Worm (Caenorhabditis elegans) whole organism, early embryonic: ENCODE results near the gene K10D2.8.

ENCODE experiments used
- B0310.2 ChIP-seq: sonication (generic microtip); optimal IDR thresholded peaks from 2 replicates; lab custom pipeline; 2016; ENCODE audit warnings: mild to moderate bottlenecking, missing genetic modification characterization, missing compliant biosample characterization
- F13C5.2 ChIP-seq: sonication (generic microtip); optimal IDR thresholded peaks from 2 replicates; lab custom pipeline; 2017; ENCODE audit warnings: mild to moderate bottlenecking, missing genetic modification characterization, inconsistent platforms, missing compliant biosample characterization
- ama-1 ChIP-seq: fragments of 150-350 bp; optimal IDR thresholded peaks from 2 replicates; lab custom pipeline; 2014
- ceh-36 ChIP-seq: sonication (generic microtip); optimal IDR thresholded peaks from 2 replicates; lab custom pipeline; 2016; ENCODE audit warnings: missing genetic modification characterization, inconsistent platforms, missing compliant biosample characterization
- ets-7 ChIP-seq: sonication (generic microtip); optimal IDR thresholded peaks from 2 replicates; lab custom pipeline; 2016; ENCODE audit warnings: missing genotype, missing genetic modification characterization, missing compliant biosample characterization
- flt-1 ChIP-seq: fragments of 200-800 bp; sonication (Bioruptor generic); IDR thresholded peaks from 2 replicates; pipeline ENCODE4 v1.3.6; 2022; ENCODE audit warnings: missing genetic modification characterization, missing compliant biosample characterization
- hmbx-1 ChIP-seq: sonication (generic microtip); optimal IDR thresholded peaks from 2 replicates; lab custom pipeline; 2016; ENCODE audit warnings: mild to moderate bottlenecking, missing genetic modification characterization, missing compliant biosample characterization
- hmg-4 ChIP-seq: fragments of 200-800 bp; sonication (Bioruptor generic); optimal IDR thresholded peaks from 2 replicates; lab custom pipeline; 2018; ENCODE audit warnings: mild to moderate bottlenecking, missing genetic modification characterization, missing compliant biosample characterization
- hnd-1 ChIP-seq: sonication (generic microtip); optimal IDR thresholded peaks from 2 replicates; lab custom pipeline; 2016; ENCODE audit warnings: missing genetic modification characterization, missing compliant biosample characterization
- pes-1 ChIP-seq: fragments of 200-800 bp; sonication (Bioruptor generic); IDR thresholded peaks from 2 replicates; pipeline ENCODE4 v1.3.6; 2022; ENCODE audit warnings: missing genetic modification reagents, missing genetic modification characterization, missing compliant biosample characterization
- scrt-1 ChIP-seq: fragments of 200-800 bp; sonication (Bioruptor generic); IDR thresholded peaks from 2 replicates; pipeline ENCODE4 v1.3.6; 2022; ENCODE audit warnings: missing genetic modification characterization, missing compliant biosample characterization
- sea-1 ChIP-seq: fragments of 200-800 bp; sonication (Bioruptor generic); conservative IDR thresholded peaks from 2 replicates; pipeline ENCODE4 v1.3.6; 2022; ENCODE audit warnings: missing genetic modification characterization, missing compliant biosample characterization
- tbx-37 ChIP-seq: fragments of 200-800 bp; sonication (Bioruptor generic); conservative IDR thresholded peaks from 2 replicates; pipeline ENCODE4 v1.3.6; 2022; ENCODE audit warnings: missing genetic modification reagents, missing genetic modification characterization, missing compliant biosample characterization
- tra-4 ChIP-seq: sonication (generic microtip); optimal IDR thresholded peaks from 2 replicates; lab custom pipeline; 2017; ENCODE audit warnings: missing genetic modification characterization, missing compliant biosample characterization

DNA sequence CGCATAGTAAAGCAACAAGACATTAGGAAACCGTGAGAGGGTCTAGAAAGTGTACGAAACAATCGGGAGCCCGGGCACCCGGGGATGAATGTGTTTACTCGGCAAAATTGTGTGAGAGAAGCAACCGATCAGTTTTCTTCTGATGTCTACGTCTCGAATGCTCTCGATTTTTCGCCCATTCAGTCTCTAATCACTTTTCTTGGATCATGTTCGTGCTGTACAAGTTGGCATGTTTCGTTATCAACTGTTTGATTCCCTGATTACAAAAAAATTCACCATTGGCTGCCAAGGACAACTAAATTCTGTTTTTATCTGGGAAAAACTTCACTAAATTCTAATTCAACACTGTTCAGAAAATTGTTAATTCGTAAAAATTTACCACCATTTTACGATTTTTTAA is 7.9 kb upstream of the K10D2.8 start:
- TF ChIP-seq hmbx-1 (tag; lab: Kevin White, UChicago) (no peak), ceh-36 (tag; lab: Kevin White, UChicago) (no peak), ets-7 (no peak), B0310.2 (no peak), ama-1 (no peak), tbx-37 (GFP tag; lab: Robert Waterston, UW) (no peak), pes-1 (no peak), hnd-1 (no peak), hmg-4 (GFP tag; lab: Kevin White, UChicago) (no peak), scrt-1 (GFP tag; lab: Robert Waterston, UW) (no peak), sea-1 (GFP tag; lab: Robert Waterston, UW) (no peak), F13C5.2 (no peak), flt-1 (GFP tag; lab: Robert Waterston, UW) (no peak), tra-4 (tag; lab: Kevin White, UChicago) (no peak)
